Worm (Caenorhabditis elegans): Measurements from ENCODE around the gene nex-3.

- TF ChIP-seq ztf-18 (tag; optimal IDR thresholded peaks at IDR 0.05) (no peak), unc-62 (GFP tag; optimal IDR thresholded peaks at IDR 0.05) (no peak), hlh-26 (GFP tag; conservative IDR thresholded peaks at IDR 0.05) (no peak), dox-1 (GFP tag; IDR thresholded peaks at IDR 0.05) (no peak), pha-4 (tag; optimal IDR thresholded peaks at IDR 0.05) (no peak), ama-1 (optimal IDR thresholded peaks at IDR 0.05) (no peak), ama-1 (GFP tag; optimal IDR thresholded peaks at IDR 0.05) (no peak), bed-2 (GFP tag; IDR thresholded peaks at IDR 0.05) (no peak), F49E8.2 (tag; optimal IDR thresholded peaks at IDR 0.05; ENCODE audit: insufficient read depth) (no peak), ZK185.1 (tag; optimal IDR thresholded peaks at IDR 0.05; ENCODE audit: poor library complexity, severe bottlenecking) (no peak), madf-6 (GFP tag; IDR thresholded peaks at IDR 0.05) (no peak), Y67H2A.10 (GFP tag; conservative IDR thresholded peaks at IDR 0.05) (no peak), nfya-1 (tag; optimal IDR thresholded peaks at IDR 0.05; ENCODE audit: borderline replicate concordance, insufficient read depth) (no peak)
Observed at ce11 chrIII:4481787-4482186, 39.9 kb downstream of the nex-3 start.
